Fruit fly (Drosophila melanogaster) whole organism, embryonic: ENCODE results near the gene VhaSFD.
A peak's percentile ranks its signal among the peaks of the same experiment; 100 is the strongest.

Experiments
- Antp ChIP-seq: fragments of 200-800 bp; sonication (Bioruptor generic); optimal IDR thresholded peaks from 3 replicates; lab custom pipeline; 2016; ENCODE audit warnings: missing biosample characterization, missing genetic modification characterization
- B-H2 ChIP-seq: fragments of 200-800 bp; sonication (Bioruptor generic); optimal IDR thresholded peaks from 2 replicates; lab custom pipeline; 2018; ENCODE audit warnings: missing biosample characterization, mild to moderate bottlenecking, missing genetic modification characterization
- CG1024 ChIP-seq: fragments of 200-800 bp; sonication (Bioruptor generic); IDR thresholded peaks from 2 replicates; pipeline ENCODE4 v1.3.6; 2022; ENCODE audit warnings: missing biosample characterization, missing genetic modification characterization
- CG10654 ChIP-seq: fragments of 200-800 bp; sonication (Bioruptor generic); optimal IDR thresholded peaks from 2 replicates; lab custom pipeline; 2016; ENCODE audit warnings: missing biosample characterization, missing genetic modification characterization
- CG11093 ChIP-seq: fragments of 200-800 bp; sonication (Bioruptor generic); IDR thresholded peaks from 3 replicates; pipeline ENCODE4 v1.3.6; 2022; ENCODE audit warnings: missing biosample characterization, missing genetic modification characterization
- CG11247 ChIP-seq: fragments of 200-800 bp; sonication (Bioruptor generic); IDR thresholded peaks from 2 replicates; pipeline ENCODE4 v1.3.6; 2022; ENCODE audit warnings: missing biosample characterization, missing genetic modification characterization
- CG12104 ChIP-seq: fragments of 200-800 bp; sonication (Bioruptor generic); optimal IDR thresholded peaks from 3 replicates; lab custom pipeline; 2016; ENCODE audit warnings: missing biosample characterization, missing genetic modification characterization
- CG1233 ChIP-seq: fragments of 200-800 bp; sonication (Bioruptor generic); optimal IDR thresholded peaks from 4 replicates; lab custom pipeline; 2018; ENCODE audit warnings: missing biosample characterization, mild to moderate bottlenecking, missing genetic modification characterization
- CG1603 ChIP-seq: fragments of 200-800 bp; sonication (Bioruptor generic); optimal IDR thresholded peaks from 2 replicates; lab custom pipeline; 2019; ENCODE audit warnings: missing biosample characterization, mild to moderate bottlenecking, missing genetic modification characterization, moderate library complexity
- CG16815 ChIP-seq: fragments of 200-800 bp; sonication (Bioruptor generic); optimal IDR thresholded peaks from 3 replicates; lab custom pipeline; 2017; ENCODE audit warnings: missing biosample characterization, mild to moderate bottlenecking, missing genetic modification characterization
- CG2875 ChIP-seq: fragments of 200-800 bp; sonication (Bioruptor generic); optimal IDR thresholded peaks from 2 replicates; lab custom pipeline; 2017; ENCODE audit warnings: missing biosample characterization, mild to moderate bottlenecking, missing genetic modification characterization, missing genetic modification reagents
- CG32767 ChIP-seq: fragments of 200-800 bp; sonication (Bioruptor generic); IDR thresholded peaks from 2 replicates; pipeline ENCODE4 v1.3.6; 2022; ENCODE audit warnings: missing biosample characterization, missing genetic modification characterization
- CG3995 ChIP-seq: fragments of 200-800 bp; sonication (Bioruptor generic); optimal IDR thresholded peaks from 3 replicates; lab custom pipeline; 2016; ENCODE audit warnings: missing biosample characterization, missing genetic modification characterization
- CG4424 ChIP-seq: fragments of 200-800 bp; sonication (Bioruptor generic); optimal IDR thresholded peaks from 3 replicates; lab custom pipeline; 2016; ENCODE audit warnings: missing biosample characterization, missing genetic modification characterization
- CG4617 ChIP-seq: fragments of 200-800 bp; sonication (Bioruptor generic); optimal IDR thresholded peaks from 3 replicates; lab custom pipeline; 2016; ENCODE audit warnings: missing biosample characterization, missing genetic modification characterization, borderline replicate concordance
- CG6254 ChIP-seq: fragments of 200-800 bp; sonication (Bioruptor generic); optimal IDR thresholded peaks from 3 replicates; lab custom pipeline; 2017; ENCODE audit warnings: mild to moderate bottlenecking, missing biosample characterization, missing genetic modification reagents, missing genetic modification characterization
- CG6272 ChIP-seq: fragments of 200-800 bp; sonication (Bioruptor generic); IDR thresholded peaks from 2 replicates; pipeline ENCODE4 v1.3.6; 2022; ENCODE audit warnings: missing biosample characterization, missing genetic modification characterization
- CG8089 ChIP-seq: fragments of 200-800 bp; sonication (Bioruptor generic); optimal IDR thresholded peaks from 3 replicates; lab custom pipeline; 2016; ENCODE audit warnings: missing biosample characterization, missing genetic modification characterization
- CG8478 ChIP-seq: fragments of >200 bp; optimal IDR thresholded peaks from 2 replicates; lab custom pipeline; 2018
- CG8944 ChIP-seq: fragments of 200-800 bp; sonication (Bioruptor generic); optimal IDR thresholded peaks from 3 replicates; lab custom pipeline; 2016; ENCODE audit warnings: missing biosample characterization, missing genetic modification characterization
- CG9609 ChIP-seq: fragments of 200-800 bp; sonication (Bioruptor generic); optimal IDR thresholded peaks from 3 replicates; lab custom pipeline; 2016; ENCODE audit warnings: missing biosample characterization, missing genetic modification characterization
- CG9797 ChIP-seq: fragments of 200-800 bp; sonication (Bioruptor generic); optimal IDR thresholded peaks from 3 replicates; lab custom pipeline; 2018; ENCODE audit warnings: missing biosample characterization, mild to moderate bottlenecking, missing genetic modification characterization
- Deaf1 ChIP-seq: fragments of 200-800 bp; optimal IDR thresholded peaks from 3 replicates; lab custom pipeline; 2019; ENCODE audit warnings: missing biosample characterization, mild to moderate bottlenecking, missing genetic modification characterization, moderate library complexity
- Eip74EF ChIP-seq, 2 experiments: fragments of 200-800 bp in 1 of 2; fragments of >200 bp in 1 of 2; sonication (Bioruptor generic) in 1 of 2; optimal IDR thresholded peaks; 2 replicates each; lab custom pipeline; 2017 to 2019; ENCODE audit warnings: missing biosample characterization in 2 of 2, missing genetic modification characterization in 2 of 2, mild to moderate bottlenecking in 1 of 2, moderate library complexity in 1 of 2
- NC2α ChIP-seq: fragments of 200-800 bp; sonication (Bioruptor generic); optimal IDR thresholded peaks from 2 replicates; lab custom pipeline; 2016; ENCODE audit warnings: missing biosample characterization, missing genetic modification characterization
- Nf-YA ChIP-seq: fragments of 200-800 bp; sonication (Bioruptor generic); IDR thresholded peaks from 2 replicates; pipeline ENCODE4 v1.3.6; 2022; ENCODE audit warnings: missing biosample characterization, missing genetic modification characterization
- Optix ChIP-seq: fragments of 200-800 bp; sonication (Bioruptor generic); IDR thresholded peaks from 3 replicates; pipeline ENCODE4 v1.3.6; 2022; ENCODE audit warnings: missing biosample characterization, missing genetic modification characterization
- Ravus ChIP-seq: fragments of 200-800 bp; sonication (Bioruptor generic); IDR thresholded peaks from 2 replicates; pipeline ENCODE4 v1.3.6; 2022; ENCODE audit warnings: missing biosample characterization, missing genetic modification characterization
- Spps ChIP-seq: fragments of 200-800 bp; sonication (Bioruptor generic); optimal IDR thresholded peaks from 2 replicates; lab custom pipeline; 2018; ENCODE audit warnings: missing biosample characterization, mild to moderate bottlenecking, missing genetic modification characterization
- Trl ChIP-seq, 3 experiments: fragments of >200 bp in 2 of 3; fragments of 200-800 bp in 1 of 3; sonication (Bioruptor generic) in 1 of 3; optimal IDR thresholded peaks; 2 replicates in 1 of 3; 3 replicates in 2 of 3; lab custom pipeline; 2016 to 2017; ENCODE audit warnings: missing biosample characterization in 1 of 3, missing genetic modification characterization in 1 of 3
- ato ChIP-seq: fragments of 200-800 bp; sonication (Bioruptor generic); IDR thresholded peaks from 2 replicates; pipeline ENCODE4 v1.3.6; 2022; ENCODE audit warnings: missing biosample characterization, missing genetic modification characterization; ENCODE audit not compliant: partially characterized antibody
- cg ChIP-seq: fragments of 200-800 bp; sonication (Bioruptor generic); optimal IDR thresholded peaks from 3 replicates; lab custom pipeline; 2019; ENCODE audit warnings: missing biosample characterization, mild to moderate bottlenecking, missing genetic modification characterization, moderate library complexity
- chinmo ChIP-seq: fragments of 200-800 bp; sonication (Bioruptor generic); IDR thresholded peaks from 4 replicates; pipeline ENCODE4 v1.3.6; 2022; ENCODE audit warnings: missing biosample characterization, missing genetic modification characterization; ENCODE audit not compliant: partially characterized antibody
- chm ChIP-seq: fragments of 200-800 bp; sonication (Bioruptor generic); IDR thresholded peaks from 2 replicates; pipeline ENCODE4 v1.3.6; 2022; ENCODE audit warnings: missing biosample characterization, missing genetic modification characterization
- chn ChIP-seq: fragments of 200-800 bp; sonication (Bioruptor generic); optimal IDR thresholded peaks from 2 replicates; lab custom pipeline; 2016; ENCODE audit warnings: missing biosample characterization, missing genetic modification characterization
- dimm ChIP-seq: fragments of 200-800 bp; sonication (Bioruptor generic); IDR thresholded peaks from 2 replicates; pipeline ENCODE4 v1.3.6; 2022; ENCODE audit warnings: missing biosample characterization, missing genetic modification characterization
- dmrt99B ChIP-seq: fragments of 200-800 bp; sonication (Bioruptor generic); optimal IDR thresholded peaks from 2 replicates; lab custom pipeline; 2018; ENCODE audit warnings: missing biosample characterization, mild to moderate bottlenecking, missing genetic modification characterization, moderate library complexity
- dysf ChIP-seq: fragments of 200-800 bp; sonication (Bioruptor generic); IDR thresholded peaks from 3 replicates; pipeline ENCODE4 v1.3.6; 2022; ENCODE audit warnings: missing biosample characterization, missing genetic modification characterization
- ems ChIP-seq: fragments of 200-800 bp; sonication (Bioruptor generic); optimal IDR thresholded peaks from 3 replicates; lab custom pipeline; 2016; ENCODE audit warnings: missing biosample characterization, missing genetic modification characterization
- fd96Cb ChIP-seq: fragments of 200-800 bp; sonication (Bioruptor generic); optimal IDR thresholded peaks from 2 replicates; lab custom pipeline; 2018; ENCODE audit warnings: missing biosample characterization, mild to moderate bottlenecking, missing genetic modification characterization, moderate library complexity
- ftz-f1 ChIP-seq: fragments of 200-800 bp; sonication (Bioruptor generic); optimal IDR thresholded peaks from 2 replicates; lab custom pipeline; 2016; ENCODE audit warnings: missing biosample characterization, missing genetic modification characterization
- fu2 ChIP-seq: fragments of 200-800 bp; sonication (Bioruptor generic); optimal IDR thresholded peaks from 2 replicates; lab custom pipeline; 2016; ENCODE audit warnings: missing biosample characterization, missing genetic modification characterization
- jumu ChIP-seq: fragments of 200-800 bp; sonication (Bioruptor generic); optimal IDR thresholded peaks from 3 replicates; lab custom pipeline; 2016; ENCODE audit warnings: missing biosample characterization, missing genetic modification characterization
- prd ChIP-seq, 3 experiments: fragments of >200 bp in 2 of 3; fragments of 200-800 bp in 1 of 3; sonication (Bioruptor generic) in 1 of 3; optimal IDR thresholded peaks in 2 of 3; IDR thresholded peaks in 1 of 3; 2 replicates in 2 of 3; 3 replicates in 1 of 3; pipeline versions ENCODE4 v1.3.6 to Lab custom; 2017 to 2022; ENCODE audit warnings: missing biosample characterization in 1 of 3, missing genetic modification characterization in 1 of 3
- sug ChIP-seq: fragments of 200-800 bp; optimal IDR thresholded peaks from 2 replicates; lab custom pipeline; 2019; ENCODE audit warnings: missing biosample characterization, mild to moderate bottlenecking, missing genetic modification characterization, moderate library complexity
- trem ChIP-seq: fragments of 200-800 bp; optimal IDR thresholded peaks from 3 replicates; lab custom pipeline; 2019; ENCODE audit warnings: missing biosample characterization, mild to moderate bottlenecking, missing genetic modification characterization, moderate library complexity
- tup ChIP-seq: fragments of 200-800 bp; sonication (Bioruptor generic); optimal IDR thresholded peaks from 2 replicates; lab custom pipeline; 2016; ENCODE audit warnings: missing biosample characterization, mild to moderate bottlenecking, missing genetic modification characterization, moderate library complexity
- z ChIP-seq: fragments of 200-800 bp; sonication (Bioruptor generic); IDR thresholded peaks from 3 replicates; pipeline ENCODE4 v1.3.6; 2022; ENCODE audit warnings: missing biosample characterization, missing genetic modification characterization

Gene VhaSFD

dm6 chr2L:16715841-16716701 lies 11.6 kb downstream of the VhaSFD start, which contains the start of the genes Cyt-c-d and CG31808 (continued):
- TF ChIP-seq CG2875 (GFP tag; lab: Kevin White, UChicago) (peak; percentile 97), CG6254 (GFP tag; lab: Kevin White, UChicago) (peak; percentile 96), CG9609 (GFP tag; lab: Kevin White, UChicago) (peak; percentile 88), Optix (GFP tag; lab: Robert Waterston, UW) (peak; percentile 98), chinmo (GFP tag; lab: Robert Waterston, UW) (peak; percentile 77; the same call in 1 of the 4 replicates), CG8478 (no peak), dimm (GFP tag; lab: Robert Waterston, UW) (peak; percentile 93), Trl (optimal IDR thresholded peaks at IDR 0.05; lab: Kevin White, UChicago) (peak; percentile 93 to 94), Trl (GFP tag; optimal IDR thresholded peaks at IDR 0.05; lab: Kevin White, UChicago) (peak; percentile 85), CG6272 (GFP tag; lab: Robert Waterston, UW) (peak; percentile 96), chm (GFP tag; lab: Robert Waterston, UW) (peak; percentile 95), dmrt99B (peak; percentile 99), CG9797 (GFP tag; lab: Kevin White, UChicago) (peak; percentile 33), jumu (GFP tag; lab: Kevin White, UChicago) (peak; percentile 89), CG11093 (GFP tag; lab: Robert Waterston, UW) (peak; percentile 97), Antp (GFP tag; lab: Kevin White, UChicago) (peak; percentile 77), CG4617 (GFP tag; lab: Kevin White, UChicago) (peak; percentile 92), CG10654 (peak; percentile 94), fu2 (GFP tag; lab: Kevin White, UChicago) (peak; percentile 83), CG8944 (GFP tag; lab: Kevin White, UChicago) (peak; percentile 90), ato (GFP tag; lab: Robert Waterston, UW) (no peak), Nf-YA (GFP tag; lab: Robert Waterston, UW) (peak; percentile 97), NC2α (peak; percentile 86), CG4424 (peak; percentile 96), CG8089 (GFP tag; lab: Kevin White, UChicago) (peak; percentile 87), chn (GFP tag; lab: Kevin White, UChicago) (peak; percentile 96), CG32767 (peak; percentile 96), fd96Cb (tag; lab: Kevin White, UChicago) (peak; percentile 98), CG11247 (GFP tag; lab: Robert Waterston, UW) (peak; percentile 94), dysf (GFP tag; lab: Robert Waterston, UW) (peak; percentile 98), ems (GFP tag; lab: Kevin White, UChicago) (peak; percentile 94), CG1024 (peak; percentile 94), Spps (tag; lab: Kevin White, UChicago) (peak; percentile 96), CG16815 (GFP tag; lab: Kevin White, UChicago) (peak; percentile 93), z (GFP tag; lab: Robert Waterston, UW) (peak; percentile 74), ftz-f1 (peak; percentile 49), Ravus (GFP tag; lab: Robert Waterston, UW) (peak; percentile 90), prd (optimal IDR thresholded peaks at IDR 0.05; lab: Kevin White, UChicago) (no peak), prd (GFP tag; IDR thresholded peaks at IDR 0.05; lab: Robert Waterston, UW) (peak; percentile 98), Eip74EF (GFP tag; optimal IDR thresholded peaks at IDR 0.05; lab: Kevin White, UChicago) (peak in 1 of 2 experiments; percentile 98), CG1603 (tag; lab: Kevin White, UChicago) (peak; percentile 97), trem (tag; lab: Kevin White, UChicago) (peak; percentile 92), Deaf1 (tag; lab: Kevin White, UChicago) (peak; percentile 83), B-H2 (GFP tag; lab: Kevin White, UChicago) (peak; percentile 63), CG1233 (GFP tag; lab: Kevin White, UChicago) (peak; percentile 94), cg (GFP tag; lab: Kevin White, UChicago) (peak; percentile 28), sug (peak; percentile 82), CG3995 (GFP tag; lab: Kevin White, UChicago) (peak; percentile 46), tup (peak; percentile 92), CG12104 (GFP tag; lab: Kevin White, UChicago) (peak; percentile 95)
